Worm (Caenorhabditis elegans): ENCODE data around the gene col-142.

DNA sequence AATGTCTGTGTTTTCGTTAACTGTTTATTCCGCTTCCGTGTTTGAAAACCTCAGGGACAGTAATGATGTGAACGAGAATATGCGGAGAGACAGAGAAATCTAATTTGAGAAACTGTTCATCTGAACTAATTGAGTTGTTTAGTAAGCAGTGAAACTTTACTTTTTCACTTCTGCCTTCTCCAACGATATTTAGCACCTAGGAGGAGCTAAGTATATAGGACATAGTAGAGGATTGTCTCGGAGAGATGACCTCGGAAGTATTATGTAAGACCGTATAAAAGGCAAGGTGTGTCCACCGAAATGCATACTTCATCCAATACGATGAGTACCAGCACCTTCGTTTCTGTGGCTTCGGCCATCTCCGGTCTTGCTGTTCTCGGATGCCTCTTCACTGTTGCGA lies 1.6 kb upstream of the col-142 start, which contains the start of gene col-141:
- TF ChIP-seq F26F4.8 (GFP tag; conservative IDR thresholded peaks at IDR 0.05) = no peak
- TF ChIP-seq zfp-2 (tag; optimal IDR thresholded peaks at IDR 0.05) = no peak
- TF ChIP-seq madf-5 (GFP tag; IDR thresholded peaks at IDR 0.05) = no peak
- no peak for TF ChIP-seq lin-38 (GFP tag; IDR thresholded peaks at IDR 0.05)

All from whole organism, L4 larva.